Worm (Caenorhabditis elegans): Measurements from ENCODE around the gene T19C9.10.

ce11 chrV:17232403-17232802, 4.0 kb upstream of the T19C9.10 start:
- no peak for TF ChIP-seq unc-62 (GFP tag; optimal IDR thresholded peaks at IDR 0.05)
- no peak for TF ChIP-seq nfya-1 (tag; optimal IDR thresholded peaks at IDR 0.05; ENCODE audit: borderline replicate concordance, insufficient read depth)
- TF ChIP-seq hsf-1 (GFP tag; IDR thresholded peaks at IDR 0.05): no peak
- no peak for TF ChIP-seq let-526 (GFP tag; IDR thresholded peaks at IDR 0.05)
- TF ChIP-seq B0336.3 (GFP tag; IDR thresholded peaks at IDR 0.05): no peak
- TF ChIP-seq ztf-6 (GFP tag; IDR thresholded peaks at IDR 0.05): no peak
- no peak for TF ChIP-seq F39B2.1 (GFP tag; IDR thresholded peaks at IDR 0.05)
